Fruit fly (Drosophila melanogaster): ENCODE results near the gene CG12105.
A peak's percentile ranks its signal among the peaks of the same experiment; 100 is the strongest.

CG12105 gene

dm6 chr3L:1579169-1579853 is 36.3 kb downstream of the CG12105 start (continued):
- TF ChIP-seq Gsc (GFP tag; IDR thresholded peaks at IDR 0.05) (no peak), CG8944 (GFP tag; optimal IDR thresholded peaks at IDR 0.05) (peak; percentile 50), Lpt (GFP tag; optimal IDR thresholded peaks at IDR 0.05) (no peak), CG8089 (GFP tag; optimal IDR thresholded peaks at IDR 0.05) (peak; percentile 72), sob (GFP tag; IDR thresholded peaks at IDR 0.05) (peak; percentile 39; the same call in 1 of the 2 replicates), ab (GFP tag; optimal IDR thresholded peaks at IDR 0.05) (no peak), Ptx1 (GFP tag; IDR thresholded peaks at IDR 0.05) (peak; percentile 72), CG6854 (GFP tag; optimal IDR thresholded peaks at IDR 0.05) (peak; percentile 6), dmrt11E (tag; optimal IDR thresholded peaks at IDR 0.05) (peak; percentile 82), gce (GFP tag; IDR thresholded peaks at IDR 0.05) (no peak; the same call in 2 of the 3 replicates), CG34376 (GFP tag; optimal IDR thresholded peaks at IDR 0.05) (peak; percentile 56), CG33213 (GFP tag; optimal IDR thresholded peaks at IDR 0.05) (peak; percentile 61), Ets97D (GFP tag; optimal IDR thresholded peaks at IDR 0.05) (peak; percentile 37), Fer3 (tag; optimal IDR thresholded peaks at IDR 0.05) (peak; percentile 61), Doc3 (GFP tag; IDR thresholded peaks at IDR 0.05; ENCODE audit: partially characterized antibody) (no peak), D (optimal IDR thresholded peaks at IDR 0.05) (no peak), D (GFP tag; optimal IDR thresholded peaks at IDR 0.05) (peak; percentile 84), Blimp-1 (GFP tag; optimal IDR thresholded peaks at IDR 0.05) (peak; percentile 92), CG3847 (GFP tag; IDR thresholded peaks at IDR 0.05) (no peak), slbo (GFP tag; IDR thresholded peaks at IDR 0.05) (peak; percentile 12; the same call in 1 of the 2 replicates), yki (optimal IDR thresholded peaks at IDR 0.05) (no peak), CG10267 (tag; optimal IDR thresholded peaks at IDR 0.05) (peak; percentile 44), Scr (GFP tag; IDR thresholded peaks at IDR 0.05; ENCODE audit: partially characterized antibody) (no peak), CG9609 (GFP tag; optimal IDR thresholded peaks at IDR 0.05) (peak; percentile 16), HLH3B (GFP tag; IDR thresholded peaks at IDR 0.05) (peak; percentile 59), Xrp1 (GFP tag; IDR thresholded peaks at IDR 0.05) (peak; percentile 83), chm (GFP tag; IDR thresholded peaks at IDR 0.05) (peak; percentile 73), zen2 (GFP tag; IDR thresholded peaks at IDR 0.05; ENCODE audit: partially characterized antibody) (no peak), tll (GFP tag; optimal IDR thresholded peaks at IDR 0.05) (peak in 1 of 2 experiments; percentile 87), CHES-1-like (GFP tag; optimal IDR thresholded peaks at IDR 0.05) (peak; percentile 72), CG8388 (GFP tag; optimal IDR thresholded peaks at IDR 0.05) (peak; percentile 76), CG2202 (tag; optimal IDR thresholded peaks at IDR 0.05) (peak; percentile 92), CG1529 (GFP tag; optimal IDR thresholded peaks at IDR 0.05) (peak; percentile 81), Abd-B (GFP tag; optimal IDR thresholded peaks at IDR 0.05) (no peak), H2.0 (GFP tag; IDR thresholded peaks at IDR 0.05) (peak; percentile 52), CG11723 (GFP tag; optimal IDR thresholded peaks at IDR 0.05) (peak; percentile 54), ranshi (GFP tag; IDR thresholded peaks at IDR 0.05) (peak; percentile 37), crp (GFP tag; optimal IDR thresholded peaks at IDR 0.05) (peak in 1 of 2 experiments; percentile 27), run (tag; optimal IDR thresholded peaks at IDR 0.05) (peak; percentile 43), CG7839 (tag; optimal IDR thresholded peaks at IDR 0.05) (peak; percentile 76), maf-S (GFP tag; optimal IDR thresholded peaks at IDR 0.05) (peak; percentile 46)
